In the genomic region with DNA sequence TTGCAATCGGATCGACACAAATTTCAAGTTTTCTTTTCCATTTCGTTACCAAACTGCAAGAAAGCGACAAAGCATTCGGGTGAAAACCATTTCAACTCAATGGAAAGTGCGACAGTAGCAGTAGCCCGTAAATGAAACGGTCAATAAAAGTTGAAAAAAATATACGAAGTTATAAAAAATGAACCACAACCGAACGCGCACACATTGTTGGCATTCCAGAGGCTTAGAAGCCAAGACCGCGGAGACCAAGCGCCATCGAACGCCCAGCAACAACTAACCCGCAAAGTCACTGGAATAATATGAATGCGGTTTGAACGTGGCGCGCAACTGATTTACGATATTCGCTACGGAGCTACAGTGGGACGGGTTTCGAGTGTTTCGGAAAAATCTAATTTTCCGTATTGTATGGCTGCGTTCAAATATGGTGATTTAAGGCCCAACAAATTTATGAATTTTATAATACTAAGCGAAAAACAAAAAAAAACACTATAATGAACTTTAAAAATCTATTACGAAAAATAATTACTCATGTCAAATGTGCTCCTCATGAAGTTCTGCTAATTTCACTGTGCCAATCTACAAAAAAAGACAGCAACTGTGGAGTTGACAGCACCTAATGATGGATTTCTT, we compare ENCODE assay signal across 1 fruit fly cellular context.
TF ChIP-seq lines count a peak whose summit lies in the region.

No protein-coding gene starts in this region.

TF ChIP-seq in whole organism, embryonic, 481 proteins besides CTCF, POLR2A, EP300 and RAD21 (continued from another document and continues in another):
- TF ChIP-seq Dek (tag; optimal IDR thresholded peaks at IDR 0.05; lab: Kevin White, UChicago) (peak; percentile 33), tap (tag; optimal IDR thresholded peaks at IDR 0.05; lab: Kevin White, UChicago) (no peak), CG14667 (GFP tag; IDR thresholded peaks at IDR 0.05; lab: Robert Waterston, UW) (no peak; the same call in 1 of the 2 replicates), Ptx1 (GFP tag; IDR thresholded peaks at IDR 0.05; lab: Robert Waterston, UW) (peak; percentile 42), disco-r (GFP tag; optimal IDR thresholded peaks at IDR 0.05; lab: Kevin White, UChicago) (no peak), eve (GFP tag; optimal IDR thresholded peaks at IDR 0.05; lab: Kevin White, UChicago) (no peak), CG6854 (GFP tag; optimal IDR thresholded peaks at IDR 0.05; lab: Kevin White, UChicago) (peak; percentile 25), ind (GFP tag; optimal IDR thresholded peaks at IDR 0.05; lab: Kevin White, UChicago) (peak; percentile 32), Fer1 (GFP tag; optimal IDR thresholded peaks at IDR 0.05; lab: Kevin White, UChicago) (peak; percentile 17), row (GFP tag; IDR thresholded peaks at IDR 0.05; lab: Robert Waterston, UW) (peak; percentile 72), GATAe (GFP tag; conservative IDR thresholded peaks at IDR 0.05; lab: Robert Waterston, UW) (no peak), HLHmδ (GFP tag; optimal IDR thresholded peaks at IDR 0.05; lab: Kevin White, UChicago) (no peak), Awh (GFP tag; IDR thresholded peaks at IDR 0.05; lab: Robert Waterston, UW) (peak; percentile 59), ham (GFP tag; IDR thresholded peaks at IDR 0.05; lab: Robert Waterston, UW) (no peak), Opbp (GFP tag; IDR thresholded peaks at IDR 0.05; lab: Robert Waterston, UW; ENCODE audit: partially characterized antibody) (no peak; the same call in 2 of the 3 replicates), cad (GFP tag; optimal IDR thresholded peaks at IDR 0.05; lab: Kevin White, UChicago) (no peak), croc (GFP tag; conservative IDR thresholded peaks at IDR 0.05; lab: Robert Waterston, UW) (no peak; the same call in 1 of the 3 replicates), stc (GFP tag; IDR thresholded peaks at IDR 0.05; lab: Robert Waterston, UW) (0 out of 2 replicates have a peak, but pooled peaks have one; percentile 28), zfh2 (GFP tag; optimal IDR thresholded peaks at IDR 0.05; lab: Kevin White, UChicago) (peak; percentile 26), Gsc (GFP tag; IDR thresholded peaks at IDR 0.05; lab: Robert Waterston, UW) (no peak), lab (GFP tag; optimal IDR thresholded peaks at IDR 0.05; lab: Kevin White, UChicago) (peak; percentile 67), ATbp (GFP tag; optimal IDR thresholded peaks at IDR 0.05; lab: Kevin White, UChicago) (peak; percentile 43), Bdp1 (GFP tag; optimal IDR thresholded peaks at IDR 0.05; lab: Kevin White, UChicago) (no peak), CG32772 (GFP tag; IDR thresholded peaks at IDR 0.05; lab: Robert Waterston, UW) (no peak), tx (GFP tag; optimal IDR thresholded peaks at IDR 0.05; lab: Kevin White, UChicago) (no peak), CG34422 (GFP tag; IDR thresholded peaks at IDR 0.05; lab: Robert Waterston, UW) (no peak), CG4820 (GFP tag; optimal IDR thresholded peaks at IDR 0.05; lab: Kevin White, UChicago) (no peak), Hmr (GFP tag; optimal IDR thresholded peaks at IDR 0.05; lab: Kevin White, UChicago) (peak; percentile 53), knrl (GFP tag; IDR thresholded peaks at IDR 0.05; lab: Robert Waterston, UW; ENCODE audit: partially characterized antibody) (no peak), ab (GFP tag; optimal IDR thresholded peaks at IDR 0.05; lab: Kevin White, UChicago) (no peak), dpn (GFP tag; optimal IDR thresholded peaks at IDR 0.05; lab: Kevin White, UChicago) (peak; percentile 36 to 48), Dip3 (GFP tag; optimal IDR thresholded peaks at IDR 0.05; lab: Kevin White, UChicago) (no peak), jigr1 (GFP tag; IDR thresholded peaks at IDR 0.05; lab: Robert Waterston, UW) (no peak), Hey (tag; optimal IDR thresholded peaks at IDR 0.05; lab: Kevin White, UChicago) (no peak), otp (GFP tag; IDR thresholded peaks at IDR 0.05; lab: Robert Waterston, UW) (no peak), sim (GFP tag; IDR thresholded peaks at IDR 0.05; lab: Robert Waterston, UW) (no peak), Gug (GFP tag; IDR thresholded peaks at IDR 0.05; lab: Robert Waterston, UW) (no peak), Ravus (GFP tag; IDR thresholded peaks at IDR 0.05; lab: Robert Waterston, UW) (no peak), Hr3 (GFP tag; optimal IDR thresholded peaks at IDR 0.05; lab: Kevin White, UChicago) (no peak), sna (GFP tag; IDR thresholded peaks at IDR 0.05; lab: Robert Waterston, UW; ENCODE audit: partially characterized antibody) (no peak), her (GFP tag; optimal IDR thresholded peaks at IDR 0.05; lab: Kevin White, UChicago) (no peak), vvl (GFP tag; IDR thresholded peaks at IDR 0.05; lab: Robert Waterston, UW) (peak; percentile 25; the same call in 1 of the 2 replicates), Nf-YC (tag; optimal IDR thresholded peaks at IDR 0.05; lab: Kevin White, UChicago) (peak; percentile 38), CG9817 (tag; optimal IDR thresholded peaks at IDR 0.05; lab: Kevin White, UChicago) (peak; percentile 6), pfk (GFP tag; optimal IDR thresholded peaks at IDR 0.05; lab: Kevin White, UChicago) (no peak), CG11723 (GFP tag; optimal IDR thresholded peaks at IDR 0.05; lab: Kevin White, UChicago) (peak; percentile 20), z (GFP tag; IDR thresholded peaks at IDR 0.05; lab: Robert Waterston, UW) (no peak), Kr (GFP tag; optimal IDR thresholded peaks at IDR 0.05; lab: Kevin White, UChicago) (no peak), pnt (GFP tag; optimal IDR thresholded peaks at IDR 0.05; lab: Kevin White, UChicago) (no peak), Trl (optimal IDR thresholded peaks at IDR 0.05; lab: Kevin White, UChicago) (no peak), Trl (GFP tag; optimal IDR thresholded peaks at IDR 0.05; lab: Kevin White, UChicago) (no peak), CG10959 (GFP tag; IDR thresholded peaks at IDR 0.05; lab: Robert Waterston, UW) (peak; percentile 20; the same call in 1 of the 2 replicates), dm (GFP tag; optimal IDR thresholded peaks at IDR 0.05; lab: Kevin White, UChicago) (no peak), repo (GFP tag; optimal IDR thresholded peaks at IDR 0.05; lab: Kevin White, UChicago) (no peak), jing (GFP tag; optimal IDR thresholded peaks at IDR 0.05; lab: Kevin White, UChicago) (no peak), hkb (optimal IDR thresholded peaks at IDR 0.05; lab: Kevin White, UChicago) (no peak), hkb (GFP tag; IDR thresholded peaks at IDR 0.05; lab: Robert Waterston, UW) (peak; percentile 35; the same call in 1 of the 2 replicates), Blimp-1 (GFP tag; optimal IDR thresholded peaks at IDR 0.05; lab: Kevin White, UChicago) (peak; percentile 13), psq (GFP tag; optimal IDR thresholded peaks at IDR 0.05; lab: Kevin White, UChicago) (no peak), CG4424 (GFP tag; optimal IDR thresholded peaks at IDR 0.05; lab: Kevin White, UChicago) (peak; percentile 34), ato (GFP tag; IDR thresholded peaks at IDR 0.05; lab: Robert Waterston, UW; ENCODE audit: partially characterized antibody) (no peak), sens (GFP tag; lab: Kevin White, UChicago) (peak; percentile 5), Stat92E (GFP tag; optimal IDR thresholded peaks at IDR 0.05; lab: Kevin White, UChicago) (no peak), Usf (GFP tag; optimal IDR thresholded peaks at IDR 0.05; lab: Kevin White, UChicago) (no peak), Nf-YB (GFP tag; optimal IDR thresholded peaks at IDR 0.05; lab: Kevin White, UChicago) (no peak), CG8924 (tag; optimal IDR thresholded peaks at IDR 0.05; lab: Kevin White, UChicago) (no peak), CG9727 (GFP tag; optimal IDR thresholded peaks at IDR 0.05; lab: Kevin White, UChicago) (peak; percentile 64), emc (GFP tag; optimal IDR thresholded peaks at IDR 0.05; lab: Kevin White, UChicago) (no peak), CG6175 (GFP tag; IDR thresholded peaks at IDR 0.05; lab: Robert Waterston, UW) (no peak), gsb-n (tag; optimal IDR thresholded peaks at IDR 0.05; lab: Kevin White, UChicago) (peak; percentile 7), CG4360 (GFP tag; IDR thresholded peaks at IDR 0.05; lab: Robert Waterston, UW) (no peak), gcm (GFP tag; optimal IDR thresholded peaks at IDR 0.05; lab: Kevin White, UChicago) (peak; percentile 11), Rfx (GFP tag; IDR thresholded peaks at IDR 0.05; lab: Robert Waterston, UW) (peak; percentile 54), bab2 (GFP tag; optimal IDR thresholded peaks at IDR 0.05; lab: Kevin White, UChicago) (peak; percentile 9), CG13123 (GFP tag; optimal IDR thresholded peaks at IDR 0.05; lab: Kevin White, UChicago) (no peak), CG2129 (GFP tag; IDR thresholded peaks at IDR 0.05; lab: Robert Waterston, UW; ENCODE audit: partially characterized antibody) (no peak), CG10565 (GFP tag; optimal IDR thresholded peaks at IDR 0.05; lab: Kevin White, UChicago) (no peak), CG10267 (tag; optimal IDR thresholded peaks at IDR 0.05; lab: Kevin White, UChicago) (peak; percentile 19), odd (GFP tag; optimal IDR thresholded peaks at IDR 0.05; lab: Kevin White, UChicago) (no peak), CG31388 (GFP tag; optimal IDR thresholded peaks at IDR 0.05; lab: Kevin White, UChicago) (no peak), CG6689 (GFP tag; IDR thresholded peaks at IDR 0.05; lab: Robert Waterston, UW) (peak; percentile 53), Ets97D (GFP tag; optimal IDR thresholded peaks at IDR 0.05; lab: Kevin White, UChicago) (peak; percentile 26), CG42726 (GFP tag; IDR thresholded peaks at IDR 0.05; lab: Robert Waterston, UW; ENCODE audit: partially characterized antibody) (no peak), CG1529 (GFP tag; optimal IDR thresholded peaks at IDR 0.05; lab: Kevin White, UChicago) (no peak), Pdp1 (GFP tag; optimal IDR thresholded peaks at IDR 0.05; lab: Kevin White, UChicago) (peak in 1 of 2 experiments; percentile 1), ftz-f1 (GFP tag; optimal IDR thresholded peaks at IDR 0.05; lab: Kevin White, UChicago) (no peak), tgo (GFP tag; IDR thresholded peaks at IDR 0.05; lab: Robert Waterston, UW) (peak; percentile 44; the same call in 1 of the 3 replicates), CG1792 (GFP tag; optimal IDR thresholded peaks at IDR 0.05; lab: Kevin White, UChicago) (peak; percentile 14), Mrtf (GFP tag; IDR thresholded peaks at IDR 0.05; lab: Robert Waterston, UW) (peak; percentile 58; the same call in 2 of the 3 replicates), CG7357 (GFP tag; IDR thresholded peaks at IDR 0.05; lab: Robert Waterston, UW) (no peak), CG30403 (GFP tag; optimal IDR thresholded peaks at IDR 0.05; lab: Kevin White, UChicago) (peak; percentile 56), wdn (GFP tag; IDR thresholded peaks at IDR 0.05; lab: Robert Waterston, UW) (no peak), HLH4C (GFP tag; IDR thresholded peaks at IDR 0.05; lab: Robert Waterston, UW; ENCODE audit: partially characterized antibody) (no peak), CG8765 (GFP tag; IDR thresholded peaks at IDR 0.05; lab: Robert Waterston, UW) (no peak), CG43689 (GFP tag; IDR thresholded peaks at IDR 0.05; lab: Robert Waterston, UW) (no peak), sd (tag; optimal IDR thresholded peaks at IDR 0.05; lab: Kevin White, UChicago) (peak; percentile 98), danr (GFP tag; IDR thresholded peaks at IDR 0.05; lab: Robert Waterston, UW) (no peak), shn (GFP tag; optimal IDR thresholded peaks at IDR 0.05; lab: Kevin White, UChicago) (peak; percentile 63), aop (GFP tag; IDR thresholded peaks at IDR 0.05; lab: Robert Waterston, UW) (no peak), CG14965 (GFP tag; optimal IDR thresholded peaks at IDR 0.05; lab: Kevin White, UChicago; ENCODE audit: borderline replicate concordance) (no peak), pb (GFP tag; optimal IDR thresholded peaks at IDR 0.05; lab: Kevin White, UChicago) (no peak), Hr78 (GFP tag; optimal IDR thresholded peaks at IDR 0.05; lab: Kevin White, UChicago) (no peak), CG1602 (GFP tag; optimal IDR thresholded peaks at IDR 0.05; lab: Kevin White, UChicago) (peak; percentile 7), hth (optimal IDR thresholded peaks at IDR 0.05; lab: Kevin White, UChicago) (no peak), gro (GFP tag; optimal IDR thresholded peaks at IDR 0.05; lab: Kevin White, UChicago) (no peak), toy (GFP tag; IDR thresholded peaks at IDR 0.05; lab: Robert Waterston, UW) (no peak), jumu (GFP tag; optimal IDR thresholded peaks at IDR 0.05; lab: Kevin White, UChicago) (peak; percentile 56), fd64A (GFP tag; optimal IDR thresholded peaks at IDR 0.05; lab: Kevin White, UChicago) (no peak), CG12071 (GFP tag; optimal IDR thresholded peaks at IDR 0.05; lab: Kevin White, UChicago) (no peak), CG9609 (GFP tag; optimal IDR thresholded peaks at IDR 0.05; lab: Kevin White, UChicago) (peak; percentile 24), Max (GFP tag; optimal IDR thresholded peaks at IDR 0.05; lab: Kevin White, UChicago) (peak; percentile 38), CG34376 (GFP tag; optimal IDR thresholded peaks at IDR 0.05; lab: Kevin White, UChicago) (no peak), Hr39 (optimal IDR thresholded peaks at IDR 0.05; lab: Kevin White, UChicago) (no peak), dmrt99B (tag; optimal IDR thresholded peaks at IDR 0.05; lab: Kevin White, UChicago) (peak; percentile 58), CG15479 (GFP tag; optimal IDR thresholded peaks at IDR 0.05; lab: Kevin White, UChicago) (no peak), CG17186 (GFP tag; optimal IDR thresholded peaks at IDR 0.05; lab: Kevin White, UChicago) (no peak), Doc2 (GFP tag; IDR thresholded peaks at IDR 0.05; lab: Robert Waterston, UW) (no peak), grau (tag; optimal IDR thresholded peaks at IDR 0.05; lab: Kevin White, UChicago) (peak; percentile 32), usp (GFP tag; optimal IDR thresholded peaks at IDR 0.05; lab: Kevin White, UChicago) (no peak), bcd (GFP tag; optimal IDR thresholded peaks at IDR 0.05; lab: Kevin White, UChicago) (peak; percentile 32), CG3065 (GFP tag; optimal IDR thresholded peaks at IDR 0.05; lab: Kevin White, UChicago) (no peak), bowl (GFP tag; IDR thresholded peaks at IDR 0.05; lab: Robert Waterston, UW) (no peak), CG15073 (GFP tag; optimal IDR thresholded peaks at IDR 0.05; lab: Kevin White, UChicago) (no peak), tll (GFP tag; optimal IDR thresholded peaks at IDR 0.05; lab: Kevin White, UChicago) (no peak), CG4730 (GFP tag; IDR thresholded peaks at IDR 0.05; lab: Robert Waterston, UW) (no peak), stwl (tag; optimal IDR thresholded peaks at IDR 0.05; lab: Kevin White, UChicago) (no peak), CG2202 (tag; optimal IDR thresholded peaks at IDR 0.05; lab: Kevin White, UChicago) (no peak)
